Worm (Caenorhabditis elegans) whole organism, mixed stage, embryonic: Measurements from ENCODE around the gene aak-1.

Experiments
- M03D4.4 ChIP-seq: sonication (generic microtip); optimal IDR thresholded peaks from 2 replicates; lab custom pipeline; 2017; ENCODE audit warnings: mild to moderate bottlenecking, missing genetic modification characterization, missing compliant biosample characterization
- ceh-39 ChIP-seq: fragments of 150-350 bp; optimal IDR thresholded peaks from 2 replicates; lab custom pipeline; 2014; ENCODE audit warnings: missing biosample characterization, missing genetic modification characterization
- ceh-83 ChIP-seq: fragments of 200-800 bp; sonication (Bioruptor generic); optimal IDR thresholded peaks from 2 replicates; lab custom pipeline; 2018; ENCODE audit warnings: mild to moderate bottlenecking, missing genetic modification characterization, missing compliant biosample characterization
- ces-1 ChIP-seq: fragments of 150-350 bp; optimal IDR thresholded peaks from 2 replicates; lab custom pipeline; 2014; ENCODE audit warnings: missing biosample characterization, missing genetic modification reagents, missing genetic modification characterization
- cnd-1 ChIP-seq: fragments of 200-800 bp; sonication (Bioruptor generic); optimal IDR thresholded peaks from 2 replicates; lab custom pipeline; 2018; ENCODE audit warnings: mild to moderate bottlenecking, missing genetic modification characterization, missing compliant biosample characterization
- elt-1 ChIP-seq: sonication (generic microtip); optimal IDR thresholded peaks from 2 replicates; lab custom pipeline; 2017; ENCODE audit warnings: missing genetic modification characterization, mild to moderate bottlenecking, missing compliant biosample characterization, antibody characterized with exemption, moderate library complexity, borderline replicate concordance; ENCODE audit not compliant: insufficient read depth
- elt-3 ChIP-seq: fragments of 150-350 bp; optimal IDR thresholded peaks from 2 replicates; lab custom pipeline; 2014; ENCODE audit warnings: missing biosample characterization, missing genetic modification characterization
- flh-1 ChIP-seq: fragments of 200-800 bp; sonication (Bioruptor generic); optimal IDR thresholded peaks from 2 replicates; lab custom pipeline; 2018; ENCODE audit warnings: mild to moderate bottlenecking, missing genetic modification characterization, moderate library complexity, missing compliant biosample characterization
- ham-2 ChIP-seq: fragments of 200-800 bp; sonication (Bioruptor generic); optimal IDR thresholded peaks from 2 replicates; lab custom pipeline; 2018; ENCODE audit warnings: mild to moderate bottlenecking, missing genetic modification characterization, missing compliant biosample characterization
- hlh-1 ChIP-seq: fragments of 150-350 bp; optimal IDR thresholded peaks from 2 replicates; lab custom pipeline; 2014; ENCODE audit warnings: missing biosample characterization, missing genetic modification reagents, missing genetic modification characterization
- lin-13 ChIP-seq: fragments of 150-350 bp; optimal IDR thresholded peaks from 2 replicates; lab custom pipeline; 2014; ENCODE audit warnings: missing biosample characterization, missing genetic modification characterization
- lsy-2 ChIP-seq: fragments of 150-350 bp; optimal IDR thresholded peaks from 2 replicates; lab custom pipeline; 2014; ENCODE audit warnings: missing biosample characterization, missing genetic modification characterization
- mab-5 ChIP-seq: fragments of 150-350 bp; optimal IDR thresholded peaks from 2 replicates; lab custom pipeline; 2014; ENCODE audit warnings: missing biosample characterization, missing genetic modification characterization
- mep-1 ChIP-seq: fragments of 150-350 bp; optimal IDR thresholded peaks from 2 replicates; lab custom pipeline; 2017; ENCODE audit warnings: missing biosample characterization, missing genetic modification reagents, missing genetic modification characterization, inconsistent platforms
- mls-2 ChIP-seq: sonication (generic microtip); optimal IDR thresholded peaks from 2 replicates; lab custom pipeline; 2016; ENCODE audit warnings: mild to moderate bottlenecking, missing genetic modification characterization, moderate library complexity, missing compliant biosample characterization
- nhr-12 ChIP-seq: fragments of 150-350 bp; optimal IDR thresholded peaks from 2 replicates; lab custom pipeline; 2014; ENCODE audit warnings: missing biosample characterization, missing genetic modification characterization
- nhr-237 ChIP-seq: fragments of 150-350 bp; optimal IDR thresholded peaks from 2 replicates; lab custom pipeline; 2014; ENCODE audit warnings: missing biosample characterization, missing genetic modification characterization
- nhr-76 ChIP-seq: sonication (generic microtip); optimal IDR thresholded peaks from 2 replicates; lab custom pipeline; 2017; ENCODE audit warnings: missing biosample characterization, missing genetic modification characterization
- pha-4 ChIP-seq: fragments of 150-350 bp; optimal IDR thresholded peaks from 2 replicates; lab custom pipeline; 2018; ENCODE audit warnings: missing biosample characterization, missing genetic modification reagents, missing genetic modification characterization
- sem-2 ChIP-seq: fragments of 200-800 bp; sonication (Bioruptor generic); optimal IDR thresholded peaks from 2 replicates; lab custom pipeline; 2018; ENCODE audit warnings: mild to moderate bottlenecking, missing genetic modification characterization, missing compliant biosample characterization
- snpc-4 ChIP-seq: fragments of 150-350 bp; optimal IDR thresholded peaks from 2 replicates; lab custom pipeline; 2014; ENCODE audit warnings: missing biosample characterization, missing genetic modification characterization
- sptf-1 ChIP-seq: sonication (generic microtip); optimal IDR thresholded peaks from 2 replicates; lab custom pipeline; 2017; ENCODE audit warnings: mild to moderate bottlenecking, missing genetic modification characterization, moderate library complexity, missing compliant biosample characterization
- tbx-8 ChIP-seq: fragments of 200-800 bp; sonication (Bioruptor generic); optimal IDR thresholded peaks from 2 replicates; lab custom pipeline; 2018; ENCODE audit warnings: mild to moderate bottlenecking, missing genetic modification characterization, moderate library complexity, missing compliant biosample characterization
- unc-120 ChIP-seq: sonication (generic microtip); optimal IDR thresholded peaks from 2 replicates; lab custom pipeline; 2017; ENCODE audit warnings: missing genetic modification characterization, missing compliant biosample characterization; ENCODE audit not compliant: poor library complexity, severe bottlenecking
- unc-62 ChIP-seq: fragments of 150-350 bp; optimal IDR thresholded peaks from 2 replicates; lab custom pipeline; 2014; ENCODE audit warnings: missing biosample characterization, missing genetic modification reagents, missing genetic modification characterization
- zip-8 ChIP-seq: fragments of 150-350 bp; optimal IDR thresholded peaks from 2 replicates; lab custom pipeline; 2014; ENCODE audit warnings: missing biosample characterization, missing genetic modification characterization
- ztf-11 ChIP-seq: fragments of 150-350 bp; optimal IDR thresholded peaks from 2 replicates; lab custom pipeline; 2014; ENCODE audit warnings: missing biosample characterization, missing genetic modification characterization

aak-1 gene

DNA sequence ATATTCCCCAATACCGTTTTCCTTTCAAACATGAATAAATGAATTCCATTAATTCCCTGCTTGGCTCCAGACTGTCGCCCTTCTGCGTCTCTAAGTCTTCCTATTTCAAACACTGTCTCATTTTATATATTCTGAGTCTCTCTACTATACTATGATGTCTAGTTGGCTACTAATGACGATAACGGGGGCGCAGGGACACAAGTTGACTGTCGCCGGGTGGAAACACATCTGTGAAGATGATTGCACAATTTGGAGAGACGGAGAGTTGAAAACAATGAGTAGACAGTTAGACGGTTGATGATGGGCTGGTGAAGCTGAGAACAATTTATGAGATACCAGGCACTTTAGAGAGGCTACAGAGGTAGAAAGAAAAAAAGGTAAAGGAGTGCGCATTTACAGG is 11.4 kb downstream of the aak-1 start, which contains the start of gene sma-2:
TSS of gene sma-2 (plus strand) at position 194 of the 400 bp plus-strand sequence.
- TF ChIP-seq ces-1 (no peak), M03D4.4 (tag; lab: Kevin White, UChicago) (no peak), sptf-1 (tag; lab: Kevin White, UChicago) (no peak), pha-4 (peak; percentile 50), lin-13 (tag; lab: Kevin White, UChicago) (no peak), elt-3 (tag; lab: Kevin White, UChicago) (no peak), ceh-39 (tag; lab: Kevin White, UChicago) (no peak), nhr-237 (tag; lab: Kevin White, UChicago) (peak; percentile 7), unc-62 (GFP tag; lab: Kevin White, UChicago) (no peak)

DNA sequence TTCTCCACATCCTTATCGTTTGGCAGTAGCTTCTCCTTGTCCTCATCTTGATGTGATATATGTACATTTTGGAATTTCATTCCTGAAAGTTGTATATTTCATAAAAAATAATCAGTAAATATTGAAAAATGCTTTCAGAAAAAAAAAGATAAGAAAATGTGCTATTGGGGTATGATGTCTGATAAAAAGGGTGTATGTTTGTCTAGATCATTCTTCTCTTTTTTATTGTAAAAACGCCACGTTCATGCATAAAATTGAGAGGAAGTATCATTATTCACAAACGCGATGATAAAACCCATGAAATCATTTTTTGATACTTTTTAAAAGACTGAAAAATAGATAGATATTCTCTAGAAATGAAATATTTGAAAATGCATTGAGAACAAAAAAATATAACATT is 12.3 kb downstream of the aak-1 start:
- TF ChIP-seq ceh-83 (GFP tag; lab: Kevin White, UChicago), result no peak
- TF ChIP-seq lsy-2 (tag; lab: Kevin White, UChicago), result no peak
- TF ChIP-seq sem-2 (GFP tag; lab: Kevin White, UChicago), result no peak
- TF ChIP-seq, all 35 proteins: peak for 0

DNA sequence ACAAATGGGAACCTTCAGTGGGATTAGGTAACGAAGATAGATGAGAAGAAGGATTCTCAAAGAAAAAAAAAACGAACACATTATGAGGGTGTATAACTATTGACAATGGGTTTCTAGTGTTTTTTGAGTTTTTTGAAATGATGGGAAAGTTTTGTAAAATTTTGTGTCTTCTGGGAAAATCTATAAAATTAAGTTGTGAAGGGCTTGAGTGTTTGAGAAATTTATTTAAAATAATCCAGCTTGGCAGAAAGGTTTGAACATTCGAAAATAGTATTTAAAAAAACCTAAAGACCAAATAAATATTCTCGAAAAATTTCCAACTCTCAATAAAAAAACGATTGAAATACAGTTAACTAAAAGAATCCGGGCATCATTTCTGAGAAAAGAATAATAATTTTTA is 15.7 kb downstream of the aak-1 start:
- TF ChIP-seq M03D4.4 (tag; lab: Kevin White, UChicago) (no peak), cnd-1 (no peak), ceh-83 (GFP tag; lab: Kevin White, UChicago) (no peak)

DNA sequence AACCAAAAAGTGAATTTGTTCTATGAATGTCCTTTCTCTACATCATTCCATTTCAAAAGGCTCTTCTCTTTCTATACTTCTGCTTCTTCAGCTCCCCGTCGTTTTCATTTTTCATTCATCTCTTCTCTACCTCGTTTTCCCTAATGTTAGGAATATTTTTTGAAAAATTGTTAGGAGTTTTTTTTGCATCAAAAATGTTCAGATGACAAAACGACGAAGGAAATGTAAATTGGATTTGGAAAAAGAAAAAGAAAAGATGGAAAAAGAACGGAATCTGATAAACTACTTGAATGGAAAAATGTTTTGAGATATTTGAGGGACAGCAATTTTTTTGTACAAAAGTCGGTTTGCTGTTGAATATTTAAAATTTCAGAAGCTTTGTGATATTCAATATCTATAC is 16.1 kb downstream of the aak-1 start:
- no peak for TF ChIP-seq mab-5 (tag; lab: Kevin White, UChicago)
- no peak for TF ChIP-seq mls-2 (tag; lab: Kevin White, UChicago)
- TF ChIP-seq cnd-1, result no peak
- TF ChIP-seq sem-2 (GFP tag; lab: Kevin White, UChicago), result no peak
- no peak for TF ChIP-seq ceh-83 (GFP tag; lab: Kevin White, UChicago)
- TF ChIP-seq ham-2 (GFP tag; lab: Kevin White, UChicago), result no peak
- TF ChIP-seq tbx-8 (GFP tag; lab: Kevin White, UChicago), result no peak
- no peak for TF ChIP-seq snpc-4 (tag; lab: Kevin White, UChicago)
- TF ChIP-seq, all 35 proteins: peak for 0

DNA sequence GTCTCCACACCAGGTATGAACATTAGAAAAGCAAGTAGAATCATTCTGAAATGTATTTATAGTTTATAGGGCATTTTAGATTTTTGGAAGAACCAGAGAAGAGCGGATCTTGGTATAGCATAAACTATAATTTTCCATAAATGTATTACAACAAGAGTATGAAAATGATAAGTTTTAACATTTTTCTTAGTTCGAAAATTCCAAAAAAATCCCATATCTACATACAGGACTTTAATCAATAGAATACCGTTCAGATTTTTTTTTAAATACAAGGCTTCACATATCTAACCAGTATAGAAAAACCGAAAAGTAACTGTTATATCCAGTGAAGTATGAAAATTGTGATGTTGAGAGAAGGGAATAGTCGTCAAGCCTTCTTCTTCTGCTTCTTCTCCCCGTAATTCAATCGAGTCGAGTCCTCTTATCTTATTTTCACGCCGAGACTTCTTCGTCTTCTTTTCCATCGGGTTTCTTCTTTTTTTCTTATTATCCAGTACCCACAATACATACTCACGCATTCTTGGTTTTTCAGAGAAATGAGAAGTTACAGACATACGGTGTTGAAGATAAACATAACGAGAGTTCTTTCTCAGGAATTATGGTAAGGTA is 17.0 kb downstream of the aak-1 start, which contains the start of gene ZK370.6:
TSS of gene ZK370.6 (minus strand) at position 51 of the 609 bp plus-strand sequence.
- TF ChIP-seq unc-120 (tag; lab: Kevin White, UChicago) (no peak), ces-1 (peak; percentile 92)

DNA sequence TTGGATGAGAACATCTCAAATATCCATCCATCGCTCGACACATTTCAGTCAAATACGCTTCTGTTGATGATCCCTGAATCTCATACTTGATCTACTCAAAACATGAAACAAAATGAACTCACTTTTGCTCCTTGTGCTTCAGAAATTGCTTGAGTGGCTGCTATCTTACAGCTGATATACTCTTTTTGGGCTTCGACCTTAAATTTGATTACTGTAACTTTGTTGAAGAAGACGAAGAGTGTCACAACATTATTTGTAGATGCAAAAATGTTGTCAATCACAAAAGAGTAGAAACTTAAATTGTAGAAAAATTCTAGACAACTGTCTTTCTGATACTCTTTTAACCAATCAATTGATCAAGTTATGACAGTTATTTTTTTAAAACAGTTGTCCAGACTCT is 18.3 kb downstream of the aak-1 start:
- TF ChIP-seq ceh-83 (GFP tag; lab: Kevin White, UChicago) (no peak), elt-1 (no peak), ces-1 (peak; percentile 8), ceh-39 (tag; lab: Kevin White, UChicago) (no peak)

DNA sequence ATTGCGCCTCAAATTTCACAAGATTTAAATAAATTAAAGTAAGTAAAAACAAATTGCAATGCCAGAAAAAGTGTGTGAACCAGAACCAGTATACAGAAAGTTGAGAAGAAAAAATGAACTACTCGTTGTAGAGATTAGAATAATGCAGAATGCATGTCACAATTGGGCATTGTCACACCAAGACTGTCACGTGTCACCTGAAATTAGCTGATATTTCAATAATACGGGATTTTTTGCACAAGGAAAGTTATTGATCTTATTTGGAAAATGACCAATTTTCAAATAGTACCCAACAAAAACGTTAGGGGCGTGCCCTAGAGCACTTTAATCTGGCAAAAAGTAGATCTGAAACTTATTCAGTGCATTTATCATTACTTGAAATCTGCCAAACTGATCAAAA is 18.9 kb downstream of the aak-1 start:
- no peak for TF ChIP-seq ceh-83 (GFP tag; lab: Kevin White, UChicago)
- no peak for TF ChIP-seq mab-5 (tag; lab: Kevin White, UChicago)
- TF ChIP-seq unc-120 (tag; lab: Kevin White, UChicago), result no peak
- no peak for TF ChIP-seq M03D4.4 (tag; lab: Kevin White, UChicago)
- no peak for TF ChIP-seq nhr-76 (tag; lab: Kevin White, UChicago)
- no peak for TF ChIP-seq unc-62 (GFP tag; lab: Kevin White, UChicago)
- no peak for TF ChIP-seq flh-1
- TF ChIP-seq lsy-2 (tag; lab: Kevin White, UChicago), result no peak
- no peak for TF ChIP-seq sptf-1 (tag; lab: Kevin White, UChicago)
- no peak for TF ChIP-seq tbx-8 (GFP tag; lab: Kevin White, UChicago)
- no peak for TF ChIP-seq nhr-12 (tag; lab: Kevin White, UChicago)
- no peak for TF ChIP-seq lin-13 (tag; lab: Kevin White, UChicago)
- TF ChIP-seq zip-8 (tag; lab: Kevin White, UChicago), result no peak
- TF ChIP-seq hlh-1 (tag; lab: Kevin White, UChicago), result no peak
- TF ChIP-seq mep-1 (tag; lab: Kevin White, UChicago), result no peak
- no peak for TF ChIP-seq ztf-11 (tag; lab: Kevin White, UChicago)
- no peak for TF ChIP-seq pha-4
- no peak for TF ChIP-seq elt-1
- TF ChIP-seq snpc-4 (tag; lab: Kevin White, UChicago), result no peak
